Fruit fly (Drosophila melanogaster): ENCODE results near the gene Alp12.

dm6 chr2L:19442627-19443026, 18.8 kb downstream of the Alp12 start, which contains the start of gene CG10237:
- no peak for TF ChIP-seq CG7101 (tag; optimal IDR thresholded peaks at IDR 0.05)
- no peak for TF ChIP-seq bab1 (GFP tag; optimal IDR thresholded peaks at IDR 0.05)
- no peak for TF ChIP-seq Hr96 (GFP tag; optimal IDR thresholded peaks at IDR 0.05)
- TF ChIP-seq Crg-1 (GFP tag; optimal IDR thresholded peaks at IDR 0.05): no peak
- TF ChIP-seq CG5204 (GFP tag; optimal IDR thresholded peaks at IDR 0.05): no peak
- TF ChIP-seq tj (GFP tag; optimal IDR thresholded peaks at IDR 0.05): no peak

Data from whole organism, adult.